Fruit fly (Drosophila melanogaster) whole organism, prepupa: ENCODE data around the gene simj.

Experiments
- CG6163 ChIP-seq: fragments of 200-800 bp; sonication (Bioruptor generic); IDR thresholded peaks from 3 replicates; pipeline ENCODE4 v1.3.6; 2022; ENCODE audit warnings: missing biosample characterization, missing genetic modification characterization
- CG6854 ChIP-seq: fragments of 200-800 bp; sonication (Bioruptor generic); optimal IDR thresholded peaks from 2 replicates; lab custom pipeline; 2017; ENCODE audit warnings: missing biosample characterization, mild to moderate bottlenecking, missing genetic modification characterization

dm6 chr3L:10734561-10734960, 70.0 kb downstream of the simj start:
- TF ChIP-seq CG6854 (GFP tag; lab: Kevin White, UChicago) (peak; percentile 21), CG6163 (GFP tag; lab: Robert Waterston, UW) (no peak)
